Fruit fly (Drosophila melanogaster) S2 (cell line): ENCODE data around the gene CG15208.

ENCODE experiments used
- CG8478 ChIP-seq: fragments of >200 bp; optimal IDR thresholded peaks from 2 replicates; lab custom pipeline; 2018
- CTCF ChIP-seq, 2 experiments: fragments of >200 bp; optimal IDR thresholded peaks; 2 replicates each; lab custom pipeline; 2018

- no peak for TF ChIP-seq CG8478 (lab: Kevin White, UChicago)
- TF ChIP-seq CTCF (optimal IDR thresholded peaks at IDR 0.05; lab: Kevin White, UChicago), result no peak
These were observed 30.9 kb downstream of the CG15208 start, which contains the start of gene Myo10A for dm6 chrX:10930553-10931092.
